Worm (Caenorhabditis elegans) whole organism, L1 larva: ENCODE results near the gene F31F4.11.
A peak's percentile ranks its signal among the peaks of the same experiment; 100 is the strongest.

Experiments
- C16A3.4 ChIP-seq: fragments of 150-350 bp; optimal IDR thresholded peaks from 2 replicates; lab custom pipeline; 2014; ENCODE audit warnings: missing biosample characterization, missing genetic modification characterization
- Y116A8C.19 ChIP-seq: sonication (generic microtip); optimal IDR thresholded peaks from 2 replicates; lab custom pipeline; 2016; ENCODE audit warnings: missing compliant biosample characterization, missing genetic modification characterization, borderline replicate concordance
- alr-1 ChIP-seq: fragments of 200-800 bp; sonication (Bioruptor generic); optimal IDR thresholded peaks from 2 replicates; lab custom pipeline; 2018; ENCODE audit warnings: borderline replicate concordance, mild to moderate bottlenecking, missing genetic modification characterization, missing compliant biosample characterization
- aly-2 ChIP-seq: fragments of 150-350 bp; optimal IDR thresholded peaks from 2 replicates; lab custom pipeline; 2014; ENCODE audit warnings: missing biosample characterization, missing genetic modification characterization
- blmp-1 ChIP-seq: fragments of 150-350 bp; optimal IDR thresholded peaks from 2 replicates; lab custom pipeline; 2014; ENCODE audit warnings: missing biosample characterization, missing genetic modification characterization
- ceh-8 ChIP-seq: fragments of 200-800 bp; sonication (Bioruptor generic); optimal IDR thresholded peaks from 2 replicates; lab custom pipeline; 2018; ENCODE audit warnings: mild to moderate bottlenecking, missing genetic modification characterization, moderate library complexity, missing compliant biosample characterization
- ces-1 ChIP-seq: fragments of 150-350 bp; optimal IDR thresholded peaks from 2 replicates; lab custom pipeline; 2014; ENCODE audit warnings: missing biosample characterization, missing genetic modification reagents, missing genetic modification characterization
- dpl-1 ChIP-seq, 3 experiments: fragments of 150-350 bp in 2 of 3; sonication (generic microtip) in 1 of 3; optimal IDR thresholded peaks; 2 replicates each; lab custom pipeline; 2014 to 2017; ENCODE audit warnings: missing biosample characterization in 3 of 3, missing genetic modification characterization in 3 of 3, missing genetic modification reagents in 3 of 3
- efl-1 ChIP-seq, 4 experiments: fragments of 150-350 bp; optimal IDR thresholded peaks in 3 of 4; peaks in 1 of 4; 1 replicate in 1 of 4; 2 replicates in 3 of 4; lab custom pipeline; 2014; ENCODE audit warnings: missing biosample characterization in 2 of 4, missing genetic modification characterization in 2 of 4, missing genetic modification reagents in 2 of 4
- elt-2 ChIP-seq: sonication (generic microtip); optimal IDR thresholded peaks from 2 replicates; lab custom pipeline; 2016; ENCODE audit warnings: missing genetic modification characterization, mild to moderate bottlenecking, inconsistent platforms, missing compliant biosample characterization, missing genetic modification reagents
- elt-3 ChIP-seq, 6 experiments: fragments of 150-350 bp in 1 of 6; sonication (generic microtip); optimal IDR thresholded peaks; 2 replicates each; lab custom pipeline; 2017 to 2018; ENCODE audit warnings: missing biosample characterization in 6 of 6, missing genetic modification characterization in 6 of 6, inconsistent platforms in 1 of 6
- fos-1 ChIP-seq: fragments of 150-350 bp; optimal IDR thresholded peaks from 2 replicates; lab custom pipeline; 2014; ENCODE audit warnings: missing biosample characterization, missing genetic modification characterization
- grh-1 ChIP-seq: fragments of 200-800 bp; sonication (Bioruptor generic); IDR thresholded peaks from 2 replicates; pipeline ENCODE4 v1.3.6; 2022; ENCODE audit warnings: missing genetic modification reagents, missing genetic modification characterization, missing compliant biosample characterization
- hpl-2 ChIP-seq: fragments of 150-350 bp; optimal IDR thresholded peaks from 2 replicates; lab custom pipeline; 2014; ENCODE audit warnings: missing biosample characterization, missing genetic modification reagents, missing genetic modification characterization
- lin-14 ChIP-seq: fragments of 200-800 bp; sonication (Bioruptor generic); optimal IDR thresholded peaks from 2 replicates; lab custom pipeline; 2018; ENCODE audit warnings: mild to moderate bottlenecking, missing genetic modification characterization, moderate library complexity, missing compliant biosample characterization
- lin-15B ChIP-seq: fragments of 150-350 bp; sonication (generic microtip); optimal IDR thresholded peaks from 3 replicates; lab custom pipeline; 2014; ENCODE audit warnings: missing biosample characterization, missing genetic modification characterization
- lin-35 ChIP-seq, 2 experiments: fragments of 150-350 bp; optimal IDR thresholded peaks; 2 replicates each; lab custom pipeline; 2014; ENCODE audit warnings: missing biosample characterization in 2 of 2, missing genetic modification characterization in 2 of 2, missing genetic modification reagents in 2 of 2
- lsy-2 ChIP-seq, 2 experiments: fragments of 150-350 bp; optimal IDR thresholded peaks; 2 replicates each; lab custom pipeline; 2014; ENCODE audit warnings: missing biosample characterization in 2 of 2, missing genetic modification characterization in 2 of 2
- mab-9 ChIP-seq: fragments of 200-800 bp; sonication (Bioruptor generic); IDR thresholded peaks from 2 replicates; pipeline ENCODE4 v1.3.6; 2022; ENCODE audit warnings: missing genetic modification reagents, missing genetic modification characterization, missing compliant biosample characterization
- mdl-1 ChIP-seq, 2 experiments: fragments of 150-350 bp; optimal IDR thresholded peaks; 2 replicates each; lab custom pipeline; 2014 to 2017; ENCODE audit warnings: missing biosample characterization in 2 of 2, missing genetic modification characterization in 2 of 2, inconsistent platforms in 1 of 2
- mep-1 ChIP-seq: fragments of 150-350 bp; optimal IDR thresholded peaks from 2 replicates; lab custom pipeline; 2014; ENCODE audit warnings: missing biosample characterization, missing genetic modification characterization
- nhr-12 ChIP-seq: sonication (generic microtip); optimal IDR thresholded peaks from 2 replicates; lab custom pipeline; 2017; ENCODE audit warnings: missing biosample characterization, missing genetic modification characterization
- nhr-19 ChIP-seq: fragments of 200-800 bp; sonication (Bioruptor generic); conservative IDR thresholded peaks from 2 replicates; pipeline ENCODE4 v1.3.6; 2022; ENCODE audit warnings: missing genetic modification characterization, missing compliant biosample characterization
- nhr-20 ChIP-seq: sonication (generic microtip); optimal IDR thresholded peaks from 2 replicates; lab custom pipeline; 2016; ENCODE audit warnings: mild to moderate bottlenecking, missing genetic modification characterization, missing compliant biosample characterization
- nhr-237 ChIP-seq: fragments of 150-350 bp; optimal IDR thresholded peaks from 2 replicates; lab custom pipeline; 2014; ENCODE audit warnings: missing biosample characterization, missing genetic modification characterization
- nhr-71 ChIP-seq: sonication (generic microtip); optimal IDR thresholded peaks from 2 replicates; lab custom pipeline; 2016; ENCODE audit warnings: mild to moderate bottlenecking, missing genetic modification characterization, moderate library complexity, missing compliant biosample characterization
- nhr-84 ChIP-seq: sonication (generic microtip); optimal IDR thresholded peaks from 2 replicates; lab custom pipeline; 2017; ENCODE audit warnings: missing biosample characterization, missing genetic modification characterization
- nhr-85 ChIP-seq: sonication (generic microtip); peaks from one replicate; lab custom pipeline; 2016; ENCODE audit warnings: missing genetic modification characterization, inconsistent platforms, missing compliant biosample characterization
- nhr-90 ChIP-seq: sonication (generic microtip); optimal IDR thresholded peaks from 2 replicates; lab custom pipeline; 2016; ENCODE audit warnings: mild to moderate bottlenecking, missing genetic modification characterization, missing compliant biosample characterization; ENCODE audit not compliant: poor library complexity
- pqm-1 ChIP-seq: sonication (generic microtip); optimal IDR thresholded peaks from 3 replicates; lab custom pipeline; 2017; ENCODE audit warnings: missing biosample characterization, missing genetic modification characterization
- snpc-4 ChIP-seq: fragments of 150-350 bp; optimal IDR thresholded peaks from 2 replicates; lab custom pipeline; 2014; ENCODE audit warnings: missing biosample characterization, missing genetic modification characterization
- snu-23 ChIP-seq: sonication (generic microtip); optimal IDR thresholded peaks from 2 replicates; lab custom pipeline; 2016; ENCODE audit warnings: missing genetic modification characterization, missing compliant biosample characterization
- sptf-1 ChIP-seq: fragments of 150-350 bp; optimal IDR thresholded peaks from 2 replicates; lab custom pipeline; 2014; ENCODE audit warnings: missing biosample characterization, missing genetic modification characterization
- unc-130 ChIP-seq: fragments of 150-350 bp; optimal IDR thresholded peaks from 2 replicates; lab custom pipeline; 2017; ENCODE audit warnings: missing biosample characterization, missing genetic modification characterization, inconsistent platforms
- unc-30 ChIP-seq: sonication (generic microtip); optimal IDR thresholded peaks from 2 replicates; lab custom pipeline; 2017; ENCODE audit warnings: missing biosample characterization, missing genetic modification characterization
- unc-62 ChIP-seq: fragments of 150-350 bp; optimal IDR thresholded peaks from 2 replicates; lab custom pipeline; 2014; ENCODE audit warnings: missing biosample characterization, missing genetic modification reagents, missing genetic modification characterization
- unc-86 ChIP-seq: sonication (generic microtip); optimal IDR thresholded peaks from 2 replicates; lab custom pipeline; 2016; ENCODE audit warnings: missing genetic modification characterization, missing compliant biosample characterization
- unc-98 ChIP-seq: fragments of 200-800 bp; sonication (Bioruptor generic); IDR thresholded peaks from 2 replicates; pipeline ENCODE4 v1.3.6; 2022; ENCODE audit warnings: missing genetic modification characterization, missing compliant biosample characterization
- zag-1 ChIP-seq: fragments of 150-350 bp; optimal IDR thresholded peaks from 2 replicates; lab custom pipeline; 2014; ENCODE audit warnings: missing biosample characterization, missing genetic modification characterization

The F31F4.11 gene

DNA sequence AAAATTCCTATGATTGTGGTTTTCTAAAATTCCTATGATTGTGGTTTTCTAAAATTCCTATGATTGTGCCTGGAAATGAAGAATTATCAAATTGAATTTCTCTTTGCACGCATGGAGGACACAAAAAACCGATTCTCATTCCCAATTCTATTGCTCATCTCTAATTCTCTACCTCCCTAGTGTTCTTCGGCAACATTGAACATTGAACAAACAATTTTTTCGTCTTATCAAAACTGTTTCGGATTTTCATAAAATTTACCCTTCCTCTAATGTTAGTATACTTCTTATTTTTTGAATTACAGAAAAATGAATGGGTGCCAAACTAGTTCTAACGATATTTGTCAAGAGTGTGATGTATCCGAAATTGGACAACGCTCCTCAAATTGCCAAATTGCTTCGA is 28.0 kb downstream of the F31F4.11 start, which contains the start of gene pals-31:
pals-31 (plus strand) TSS at position 301 of the 400 bp plus-strand sequence.
- no peak for TF ChIP-seq aly-2
- no peak for TF ChIP-seq ces-1 (GFP tag; lab: Kevin White, UChicago)
- no peak for TF ChIP-seq nhr-85
- no peak for TF ChIP-seq grh-1
- no peak for TF ChIP-seq unc-86 (tag; lab: Kevin White, UChicago)
- TF ChIP-seq unc-62 (GFP tag; lab: Kevin White, UChicago): no peak
- no peak for TF ChIP-seq alr-1
- TF ChIP-seq efl-1 (optimal IDR thresholded peaks at IDR 0.05; lab: Kevin White, UChicago): no peak
- TF ChIP-seq efl-1 (GFP tag; optimal IDR thresholded peaks at IDR 0.05 in 1 of 2; lab: Kevin White, UChicago): no peak
- no peak for TF ChIP-seq mep-1
- TF ChIP-seq sptf-1 (tag; lab: Kevin White, UChicago): no peak
- no peak for TF ChIP-seq unc-98 (GFP tag; lab: Robert Waterston, UW)
- no peak for TF ChIP-seq snpc-4
- no peak for TF ChIP-seq blmp-1 (tag; lab: Kevin White, UChicago)
- no peak for TF ChIP-seq nhr-19 (GFP tag; lab: Robert Waterston, UW)
- TF ChIP-seq nhr-84 (tag; lab: Kevin White, UChicago): no peak
- no peak for TF ChIP-seq lin-15B (tag; lab: Kevin White, UChicago)
- no peak for TF ChIP-seq ceh-8 (GFP tag; lab: Kevin White, UChicago)
- TF ChIP-seq fos-1 (tag; lab: Kevin White, UChicago): no peak

DNA sequence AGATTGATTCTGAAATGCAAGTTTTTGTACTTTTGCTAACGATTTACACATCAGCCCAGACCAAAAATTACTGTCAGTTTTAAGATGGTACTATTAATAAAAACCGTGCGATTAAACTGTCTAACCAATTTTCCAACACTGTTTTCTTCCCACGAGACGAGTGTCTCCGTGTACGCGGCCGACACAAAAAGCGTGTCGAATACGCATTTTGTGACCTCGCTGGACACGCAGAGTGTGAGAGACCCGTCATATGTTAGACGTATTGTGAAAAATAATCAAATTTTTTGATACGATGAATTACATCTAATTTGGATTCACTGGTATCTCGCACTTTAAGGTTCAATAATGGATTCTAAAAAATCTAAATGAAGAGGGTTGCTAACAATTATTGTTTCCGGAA is 28.6 kb downstream of the F31F4.11 start:
- TF ChIP-seq blmp-1 (tag; lab: Kevin White, UChicago): peak; percentile 35
- peak; percentile 29 for TF ChIP-seq elt-2
- no peak for TF ChIP-seq unc-62 (GFP tag; lab: Kevin White, UChicago)
- no peak for TF ChIP-seq unc-30 (tag; lab: Kevin White, UChicago)
- TF ChIP-seq nhr-237 (tag; lab: Kevin White, UChicago): no peak
- peak in 1 of 2 experiments; percentile 47 for TF ChIP-seq mdl-1 (tag; optimal IDR thresholded peaks at IDR 0.05; lab: Kevin White, UChicago)
- TF ChIP-seq mab-9: no peak
- TF ChIP-seq dpl-1 (GFP tag; optimal IDR thresholded peaks at IDR 0.05; lab: Kevin White, UChicago): no peak
- no peak for TF ChIP-seq alr-1
- TF ChIP-seq hpl-2 (GFP tag; lab: Kevin White, UChicago): no peak
- TF ChIP-seq nhr-12 (tag; lab: Kevin White, UChicago): no peak
- TF ChIP-seq nhr-90 (tag; lab: Kevin White, UChicago): peak; percentile 0
- TF ChIP-seq lin-14: peak; percentile 95
- no peak for TF ChIP-seq Y116A8C.19 (tag; lab: Kevin White, UChicago)
- peak in 1 of 2 experiments; percentile 10 for TF ChIP-seq lsy-2 (tag; optimal IDR thresholded peaks at IDR 0.05; lab: Kevin White, UChicago)
- TF ChIP-seq unc-86 (tag; lab: Kevin White, UChicago): no peak
- TF ChIP-seq unc-130: peak; percentile 20
- TF ChIP-seq nhr-85: peak; percentile 80
- TF ChIP-seq elt-3 (tag; optimal IDR thresholded peaks at IDR 0.05; lab: Kevin White, UChicago): peak in 1 of 6 experiments; percentile 8
- peak; percentile 44 for TF ChIP-seq snu-23
- peak; percentile 33 for TF ChIP-seq nhr-20
- peak; percentile 27 for TF ChIP-seq C16A3.4
- peak in 1 of 2 experiments; percentile 67 for TF ChIP-seq lin-35 (GFP tag; optimal IDR thresholded peaks at IDR 0.05; lab: Kevin White, UChicago)
- TF ChIP-seq nhr-71 (tag; lab: Kevin White, UChicago): peak; percentile 27
- TF ChIP-seq snpc-4: peak; percentile 66
- TF ChIP-seq pqm-1: no peak
- no peak for TF ChIP-seq zag-1 (tag; lab: Kevin White, UChicago)

DNA sequence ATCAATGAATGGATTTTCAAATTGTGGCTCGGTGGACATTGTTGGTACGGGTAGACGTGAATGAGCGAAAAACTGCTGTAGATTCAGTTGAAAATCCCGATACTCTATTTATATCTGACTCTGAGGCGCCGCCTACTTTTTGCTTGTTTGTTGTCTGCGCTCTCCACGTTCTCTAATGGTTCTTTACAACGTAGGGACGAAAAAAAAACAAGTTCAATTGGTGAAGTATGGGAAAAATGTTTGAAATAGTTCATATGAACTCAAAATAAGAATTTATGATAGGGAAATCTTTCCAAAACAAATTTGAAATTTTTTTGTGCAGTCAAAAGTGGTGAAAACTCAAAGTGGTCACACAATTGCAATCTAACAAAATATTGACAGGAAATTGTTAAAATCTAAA is 29.4 kb downstream of the F31F4.11 start, which contains the start of gene F48G7.10:
F48G7.10 (minus strand) TSS at position 101 of the 400 bp plus-strand sequence.
- TF ChIP-seq mep-1 (no peak), nhr-85 (peak; percentile 58), pqm-1 (no peak), alr-1 (no peak), unc-130 (no peak), sptf-1 (tag; lab: Kevin White, UChicago) (no peak)
